Fruit fly (Drosophila melanogaster) whole organism, prepupa: ENCODE data around the gene CG43355.
A peak's percentile ranks its signal among the peaks of the same experiment; 100 is the strongest.

ENCODE experiments used
- Blimp-1 ChIP-seq: fragments of 200-800 bp; sonication (Bioruptor generic); optimal IDR thresholded peaks from 3 replicates; lab custom pipeline; 2017; ENCODE audit warnings: missing biosample characterization, missing genetic modification characterization, mild to moderate bottlenecking, moderate library complexity, missing genetic modification reagents
- CG10631 ChIP-seq: fragments of 200-800 bp; sonication (Bioruptor generic); optimal IDR thresholded peaks from 2 replicates; lab custom pipeline; 2016; ENCODE audit warnings: missing biosample characterization, missing genetic modification characterization
- CG10669 ChIP-seq: fragments of 200-800 bp; sonication (Bioruptor generic); optimal IDR thresholded peaks from 3 replicates; lab custom pipeline; 2018; ENCODE audit warnings: missing biosample characterization, mild to moderate bottlenecking, missing genetic modification characterization, moderate library complexity
- CG11294 ChIP-seq: fragments of 200-800 bp; sonication (Bioruptor generic); IDR thresholded peaks from 2 replicates; pipeline ENCODE4 v1.3.6; 2022; ENCODE audit warnings: missing biosample characterization, missing genetic modification characterization
- CG11762 ChIP-seq: fragments of 200-800 bp; sonication (Bioruptor generic); optimal IDR thresholded peaks from 3 replicates; lab custom pipeline; 2016; ENCODE audit warnings: missing biosample characterization, missing genetic modification characterization; ENCODE audit not compliant: insufficient read depth
- CG11902 ChIP-seq: fragments of 200-800 bp; sonication (Bioruptor generic); optimal IDR thresholded peaks from 3 replicates; lab custom pipeline; 2016; ENCODE audit warnings: missing biosample characterization, missing genetic modification characterization
- CG15336 ChIP-seq: fragments of 200-800 bp; sonication (Bioruptor generic); IDR thresholded peaks from 2 replicates; pipeline ENCODE4 v1.3.6; 2022; ENCODE audit warnings: missing biosample characterization, missing genetic modification characterization
- CG1621 ChIP-seq: fragments of 200-800 bp; sonication (Bioruptor generic); optimal IDR thresholded peaks from 3 replicates; lab custom pipeline; 2018; ENCODE audit warnings: missing biosample characterization, mild to moderate bottlenecking, missing genetic modification characterization
- CG16779 ChIP-seq: fragments of 200-800 bp; sonication (Bioruptor generic); optimal IDR thresholded peaks from 3 replicates; lab custom pipeline; 2017; ENCODE audit warnings: missing biosample characterization, mild to moderate bottlenecking, missing genetic modification characterization
- CG3032 ChIP-seq: fragments of 200-800 bp; optimal IDR thresholded peaks from 2 replicates; lab custom pipeline; 2019; ENCODE audit warnings: missing biosample characterization, mild to moderate bottlenecking, missing genetic modification characterization, moderate library complexity
- CG31627 ChIP-seq: fragments of 200-800 bp; sonication (Bioruptor generic); optimal IDR thresholded peaks from 3 replicates; lab custom pipeline; 2016; ENCODE audit warnings: missing biosample characterization, missing genetic modification characterization
- CG34406 ChIP-seq: fragments of 200-800 bp; sonication (Bioruptor generic); optimal IDR thresholded peaks from 3 replicates; lab custom pipeline; 2016; ENCODE audit warnings: missing biosample characterization, missing genetic modification characterization
- CG3919 ChIP-seq: fragments of 200-800 bp; sonication (Bioruptor generic); optimal IDR thresholded peaks from 3 replicates; lab custom pipeline; 2016; ENCODE audit warnings: missing biosample characterization, missing genetic modification characterization
- CG4318 ChIP-seq: fragments of 200-800 bp; sonication (Bioruptor generic); optimal IDR thresholded peaks from 3 replicates; lab custom pipeline; 2017; ENCODE audit warnings: missing biosample characterization, mild to moderate bottlenecking, missing genetic modification characterization
- CG6163 ChIP-seq: fragments of 200-800 bp; sonication (Bioruptor generic); IDR thresholded peaks from 3 replicates; pipeline ENCODE4 v1.3.6; 2022; ENCODE audit warnings: missing biosample characterization, missing genetic modification characterization
- CG6276 ChIP-seq: fragments of 200-800 bp; sonication (Bioruptor generic); optimal IDR thresholded peaks from 2 replicates; lab custom pipeline; 2017; ENCODE audit warnings: missing biosample characterization, mild to moderate bottlenecking, missing genetic modification characterization
- CG6792 ChIP-seq: fragments of 200-800 bp; sonication (Bioruptor generic); optimal IDR thresholded peaks from 3 replicates; lab custom pipeline; 2016; ENCODE audit warnings: missing biosample characterization, missing genetic modification characterization
- CG6808 ChIP-seq: fragments of 200-800 bp; sonication (Bioruptor generic); optimal IDR thresholded peaks from 3 replicates; lab custom pipeline; 2017; ENCODE audit warnings: missing biosample characterization, missing genetic modification characterization, mild to moderate bottlenecking, moderate library complexity, missing genetic modification reagents
- CG6854 ChIP-seq: fragments of 200-800 bp; sonication (Bioruptor generic); optimal IDR thresholded peaks from 2 replicates; lab custom pipeline; 2017; ENCODE audit warnings: missing biosample characterization, mild to moderate bottlenecking, missing genetic modification characterization
- CG7368 ChIP-seq: fragments of 200-800 bp; sonication (Bioruptor generic); optimal IDR thresholded peaks from 3 replicates; lab custom pipeline; 2016; ENCODE audit warnings: missing biosample characterization, missing genetic modification characterization
- CG8632 ChIP-seq: fragments of 200-800 bp; sonication (Bioruptor generic); optimal IDR thresholded peaks from 3 replicates; lab custom pipeline; 2016; ENCODE audit warnings: missing biosample characterization, missing genetic modification characterization
- CG9139 ChIP-seq: fragments of 200-800 bp; sonication (Bioruptor generic); optimal IDR thresholded peaks from 3 replicates; lab custom pipeline; 2017; ENCODE audit warnings: missing biosample characterization, mild to moderate bottlenecking, missing genetic modification characterization
- Eip75B ChIP-seq: fragments of 200-800 bp; sonication (Bioruptor generic); optimal IDR thresholded peaks from 3 replicates; lab custom pipeline; 2016; ENCODE audit warnings: missing biosample characterization, missing genetic modification characterization
- Eip78C ChIP-seq: fragments of 200-800 bp; sonication (Bioruptor generic); peaks from one replicate; lab custom pipeline; 2016; ENCODE audit warnings: missing biosample characterization, missing genetic modification characterization
- Eip93F ChIP-seq: fragments of 200-800 bp; sonication (Bioruptor generic); optimal IDR thresholded peaks from 2 replicates; lab custom pipeline; 2016; ENCODE audit warnings: missing biosample characterization, mild to moderate bottlenecking, missing genetic modification characterization
- Ets21C ChIP-seq: fragments of 200-800 bp; sonication (Bioruptor generic); optimal IDR thresholded peaks from 3 replicates; lab custom pipeline; 2016; ENCODE audit warnings: missing biosample characterization, missing genetic modification characterization
- Ets96B ChIP-seq: fragments of 200-800 bp; optimal IDR thresholded peaks from 2 replicates; lab custom pipeline; 2019; ENCODE audit warnings: missing biosample characterization, mild to moderate bottlenecking, missing genetic modification characterization, moderate library complexity
- Gug ChIP-seq: fragments of 200-800 bp; sonication (Bioruptor generic); IDR thresholded peaks from 2 replicates; pipeline ENCODE4 v1.3.6; 2022; ENCODE audit warnings: missing biosample characterization, missing genetic modification characterization
- Hr38 ChIP-seq: sonication (Bioruptor generic); optimal IDR thresholded peaks from 2 replicates; lab custom pipeline; 2016; ENCODE audit warnings: missing biosample characterization, missing genetic modification characterization
- Hr39 ChIP-seq: fragments of 200-800 bp; sonication (Bioruptor generic); optimal IDR thresholded peaks from 2 replicates; lab custom pipeline; 2016; ENCODE audit warnings: missing biosample characterization, missing genetic modification characterization
- Hr4 ChIP-seq: fragments of 200-800 bp; sonication (Bioruptor generic); optimal IDR thresholded peaks from 3 replicates; lab custom pipeline; 2016; ENCODE audit warnings: missing biosample characterization, missing genetic modification characterization
- Lpt ChIP-seq: fragments of 200-800 bp; sonication (Bioruptor generic); optimal IDR thresholded peaks from 3 replicates; lab custom pipeline; 2016; ENCODE audit warnings: missing biosample characterization, missing genetic modification characterization
- Met ChIP-seq: fragments of 200-800 bp; sonication (Bioruptor generic); optimal IDR thresholded peaks from 3 replicates; lab custom pipeline; 2016; ENCODE audit warnings: missing biosample characterization, missing genetic modification characterization
- OdsH ChIP-seq: fragments of 200-800 bp; sonication (Bioruptor generic); optimal IDR thresholded peaks from 3 replicates; lab custom pipeline; 2016; ENCODE audit warnings: missing biosample characterization, missing genetic modification characterization
- Sox102F ChIP-seq: fragments of 200-800 bp; sonication (Bioruptor generic); optimal IDR thresholded peaks from 2 replicates; lab custom pipeline; 2016; ENCODE audit warnings: missing biosample characterization, mild to moderate bottlenecking, missing genetic modification characterization
- Sox14 ChIP-seq: fragments of 200-800 bp; sonication (Bioruptor generic); optimal IDR thresholded peaks from 3 replicates; lab custom pipeline; 2016; ENCODE audit warnings: missing biosample characterization, missing genetic modification characterization
- Sox15 ChIP-seq: fragments of 200-800 bp; sonication (Bioruptor generic); optimal IDR thresholded peaks from 3 replicates; lab custom pipeline; 2016; ENCODE audit warnings: missing biosample characterization, missing genetic modification characterization
- acj6 ChIP-seq: fragments of 200-800 bp; sonication (Bioruptor generic); optimal IDR thresholded peaks from 3 replicates; lab custom pipeline; 2016; ENCODE audit warnings: missing biosample characterization, missing genetic modification characterization
- dac ChIP-seq: fragments of 200-800 bp; sonication (Bioruptor generic); optimal IDR thresholded peaks from 2 replicates; lab custom pipeline; 2017; ENCODE audit warnings: missing biosample characterization, mild to moderate bottlenecking, missing genetic modification characterization
- dsx ChIP-seq: fragments of 200-800 bp; optimal IDR thresholded peaks from 3 replicates; lab custom pipeline; 2019; ENCODE audit warnings: missing biosample characterization, mild to moderate bottlenecking, missing genetic modification characterization, moderate library complexity; ENCODE audit not compliant: poor library complexity, severe bottlenecking
- eg ChIP-seq: fragments of 200-800 bp; sonication (Bioruptor generic); IDR thresholded peaks from 3 replicates; pipeline ENCODE4 v1.3.6; 2022; ENCODE audit warnings: missing biosample characterization, missing genetic modification characterization
- esn ChIP-seq: fragments of 200-800 bp; sonication (Bioruptor generic); optimal IDR thresholded peaks from 2 replicates; lab custom pipeline; 2016; ENCODE audit warnings: missing biosample characterization, mild to moderate bottlenecking, missing genetic modification characterization, moderate library complexity
- fd59A ChIP-seq: fragments of 200-800 bp; sonication (Bioruptor generic); optimal IDR thresholded peaks from 2 replicates; lab custom pipeline; 2017; ENCODE audit warnings: missing biosample characterization, mild to moderate bottlenecking, missing genetic modification characterization, missing genetic modification reagents
- fkh ChIP-seq: fragments of 200-800 bp; sonication (Bioruptor generic); optimal IDR thresholded peaks from 3 replicates; lab custom pipeline; 2017; ENCODE audit warnings: missing biosample characterization, mild to moderate bottlenecking, missing genetic modification characterization, moderate library complexity
- lz ChIP-seq: fragments of 200-800 bp; sonication (Bioruptor generic); optimal IDR thresholded peaks from 3 replicates; lab custom pipeline; 2016; ENCODE audit warnings: missing biosample characterization, missing genetic modification characterization
- net ChIP-seq: fragments of 200-800 bp; sonication (Bioruptor generic); optimal IDR thresholded peaks from 3 replicates; lab custom pipeline; 2016; ENCODE audit warnings: missing biosample characterization, missing genetic modification characterization
- pdm3 ChIP-seq: fragments of 200-800 bp; sonication (Bioruptor generic); optimal IDR thresholded peaks from 3 replicates; lab custom pipeline; 2016; ENCODE audit warnings: missing biosample characterization, missing genetic modification characterization
- salr ChIP-seq, 2 experiments: fragments of 200-800 bp; sonication (Bioruptor generic); optimal IDR thresholded peaks; 3 replicates each; lab custom pipeline; 2016 to 2018; ENCODE audit warnings: missing biosample characterization in 2 of 2, missing genetic modification characterization in 2 of 2, mild to moderate bottlenecking in 1 of 2
- spab ChIP-seq: fragments of 200-800 bp; sonication (Bioruptor generic); optimal IDR thresholded peaks from 2 replicates; lab custom pipeline; 2017; ENCODE audit warnings: missing biosample characterization, mild to moderate bottlenecking, missing genetic modification characterization, missing genetic modification reagents
- ss ChIP-seq, 2 experiments: fragments of 200-800 bp; sonication (Bioruptor generic); optimal IDR thresholded peaks; 2 replicates in 1 of 2; 3 replicates in 1 of 2; lab custom pipeline; 2017 to 2018; ENCODE audit warnings: mild to moderate bottlenecking in 2 of 2, missing biosample characterization in 2 of 2, missing genetic modification characterization in 2 of 2, moderate library complexity in 1 of 2
- svp ChIP-seq: fragments of 200-800 bp; sonication (Bioruptor generic); peaks from one replicate; lab custom pipeline; 2016; ENCODE audit warnings: missing biosample characterization, missing genetic modification characterization
- topi ChIP-seq: fragments of 200-800 bp; sonication (Bioruptor generic); optimal IDR thresholded peaks from 3 replicates; lab custom pipeline; 2016; ENCODE audit warnings: missing biosample characterization, missing genetic modification characterization
- vri ChIP-seq: fragments of 200-800 bp; sonication (Bioruptor generic); optimal IDR thresholded peaks from 3 replicates; lab custom pipeline; 2016; ENCODE audit warnings: missing biosample characterization, mild to moderate bottlenecking, missing genetic modification characterization

CG43355 gene

dm6 chr2L:11447641-11448040, 36.9 kb upstream of the CG43355 start:
- TF ChIP-seq CG15336 (GFP tag; lab: Robert Waterston, UW) (no peak), vri (no peak), spab (GFP tag; lab: Kevin White, UChicago) (no peak), CG6854 (GFP tag; lab: Kevin White, UChicago) (no peak), eg (no peak), CG10669 (GFP tag; lab: Kevin White, UChicago) (no peak), CG3032 (tag; lab: Kevin White, UChicago) (no peak), CG11902 (GFP tag; lab: Kevin White, UChicago) (no peak), CG1621 (tag; lab: Kevin White, UChicago) (peak; percentile 17), lz (no peak), Sox15 (no peak), svp (GFP tag; lab: Kevin White, UChicago) (no peak), dac (no peak), fd59A (GFP tag; lab: Kevin White, UChicago) (no peak), dsx (GFP tag; lab: Kevin White, UChicago) (peak; percentile 3), CG6792 (GFP tag; lab: Kevin White, UChicago) (no peak), CG3919 (GFP tag; lab: Kevin White, UChicago) (no peak), Sox102F (no peak), topi (GFP tag; lab: Kevin White, UChicago) (no peak), CG6163 (GFP tag; lab: Robert Waterston, UW) (no peak; the same call in 1 of the 3 replicates), Met (GFP tag; lab: Kevin White, UChicago) (no peak), Blimp-1 (GFP tag; lab: Kevin White, UChicago) (no peak), Hr39 (no peak), salr (GFP tag; optimal IDR thresholded peaks at IDR 0.05; lab: Kevin White, UChicago) (peak; percentile 86 to 95), OdsH (GFP tag; lab: Kevin White, UChicago) (no peak), fkh (GFP tag; lab: Kevin White, UChicago) (peak; percentile 72), Hr4 (GFP tag; lab: Kevin White, UChicago) (no peak), Eip75B (GFP tag; lab: Kevin White, UChicago) (no peak), CG11294 (GFP tag; lab: Robert Waterston, UW) (no peak), CG6808 (no peak), Ets21C (GFP tag; lab: Kevin White, UChicago) (no peak), CG31627 (no peak), CG10631 (GFP tag; lab: Kevin White, UChicago) (no peak), Lpt (GFP tag; lab: Kevin White, UChicago) (no peak), CG16779 (tag; lab: Kevin White, UChicago) (no peak), CG34406 (GFP tag; lab: Kevin White, UChicago) (no peak), Sox14 (GFP tag; lab: Kevin White, UChicago) (peak; percentile 15), Gug (GFP tag; lab: Robert Waterston, UW) (no peak), CG8632 (GFP tag; lab: Kevin White, UChicago) (no peak), CG7368 (GFP tag; lab: Kevin White, UChicago) (no peak), CG9139 (no peak), CG11762 (GFP tag; lab: Kevin White, UChicago) (no peak), Eip78C (GFP tag; lab: Kevin White, UChicago) (no peak), ss (GFP tag; optimal IDR thresholded peaks at IDR 0.05; lab: Kevin White, UChicago) (peak in 1 of 2 experiments; percentile 40), pdm3 (GFP tag; lab: Kevin White, UChicago) (no peak), esn (GFP tag; lab: Kevin White, UChicago) (no peak), net (GFP tag; lab: Kevin White, UChicago) (no peak), Hr38 (GFP tag; lab: Kevin White, UChicago) (no peak), Ets96B (no peak), acj6 (GFP tag; lab: Kevin White, UChicago) (no peak), Eip93F (GFP tag; lab: Kevin White, UChicago) (no peak), CG6276 (GFP tag; lab: Kevin White, UChicago) (no peak), CG4318 (GFP tag; lab: Kevin White, UChicago) (no peak)
